Worm (Caenorhabditis elegans) whole organism, L3 larva: ENCODE data around the gene ptp-5.2.

ENCODE experiments used
- egl-5 ChIP-seq: fragments of 150-350 bp; optimal IDR thresholded peaks from 2 replicates; lab custom pipeline; 2017; ENCODE audit warnings: missing biosample characterization, missing genetic modification reagents, missing genetic modification characterization, inconsistent platforms
- elt-1 ChIP-seq: fragments of 150-350 bp; optimal IDR thresholded peaks from 2 replicates; lab custom pipeline; 2014; ENCODE audit warnings: missing biosample characterization, missing genetic modification characterization
- elt-3 ChIP-seq, 3 experiments: fragments of 150-350 bp in 1 of 3; sonication (generic microtip) in 2 of 3; optimal IDR thresholded peaks; 2 replicates in 2 of 3; 4 replicates in 1 of 3; lab custom pipeline; 2014 to 2017; ENCODE audit warnings: missing biosample characterization in 3 of 3, missing genetic modification characterization in 3 of 3
- fkh-10 ChIP-seq: sonication (generic microtip); optimal IDR thresholded peaks from 2 replicates; lab custom pipeline; 2017; ENCODE audit warnings: missing biosample characterization, missing genetic modification reagents, missing genetic modification characterization
- jun-1 ChIP-seq: fragments of 150-350 bp; optimal IDR thresholded peaks from 2 replicates; lab custom pipeline; 2014; ENCODE audit warnings: missing biosample characterization, missing genetic modification reagents, missing genetic modification characterization
- nfya-1 ChIP-seq: sonication (generic microtip); optimal IDR thresholded peaks from 2 replicates; lab custom pipeline; 2017; ENCODE audit warnings: missing genetic modification characterization, mild to moderate bottlenecking, missing compliant biosample characterization, antibody characterized with exemption, moderate library complexity; ENCODE audit not compliant: insufficient read depth
- pha-4 ChIP-seq: fragments of 150-350 bp; optimal IDR thresholded peaks from 2 replicates; lab custom pipeline; 2014; ENCODE audit warnings: missing biosample characterization, missing genetic modification reagents, missing genetic modification characterization

ce11 chrIV:14806903-14807302 lies 46.2 kb upstream of the ptp-5.2 start, which contains the start of gene oig-5:
- TF ChIP-seq fkh-10 (GFP tag; lab: Kevin White, UChicago), result no peak
- TF ChIP-seq egl-5 (tag; lab: Kevin White, UChicago), result no peak
- TF ChIP-seq elt-1 (tag; lab: Kevin White, UChicago), result no peak
- TF ChIP-seq nfya-1 (tag; lab: Kevin White, UChicago), result no peak
- no peak for TF ChIP-seq jun-1
- no peak for TF ChIP-seq elt-3 (tag; optimal IDR thresholded peaks at IDR 0.05; lab: Kevin White, UChicago)
- no peak for TF ChIP-seq pha-4
